Fruit fly (Drosophila melanogaster) whole organism, embryonic: ENCODE measurements around the gene mRpL13.

ENCODE experiments used
- CG10209 ChIP-seq: fragments of 200-800 bp; sonication (Bioruptor generic); optimal IDR thresholded peaks from 3 replicates; lab custom pipeline; 2017; ENCODE audit warnings: missing biosample characterization, mild to moderate bottlenecking, missing genetic modification characterization, missing genetic modification reagents
- CG10462 ChIP-seq: fragments of 200-800 bp; sonication (Bioruptor generic); optimal IDR thresholded peaks from 2 replicates; lab custom pipeline; 2016; ENCODE audit warnings: missing biosample characterization, missing genetic modification characterization
- CG11398 ChIP-seq: fragments of 200-800 bp; sonication (Bioruptor generic); optimal IDR thresholded peaks from 2 replicates; lab custom pipeline; 2016; ENCODE audit warnings: missing biosample characterization, missing genetic modification characterization
- CG12155 ChIP-seq: fragments of 200-800 bp; sonication (Bioruptor generic); optimal IDR thresholded peaks from 3 replicates; lab custom pipeline; 2016; ENCODE audit warnings: missing biosample characterization, missing genetic modification characterization
- CG12219 ChIP-seq: fragments of 200-800 bp; sonication (Bioruptor generic); optimal IDR thresholded peaks from 3 replicates; lab custom pipeline; 2018; ENCODE audit warnings: missing biosample characterization, mild to moderate bottlenecking, missing genetic modification characterization
- CG12659 ChIP-seq: fragments of 200-800 bp; sonication (Bioruptor generic); optimal IDR thresholded peaks from 3 replicates; lab custom pipeline; 2017; ENCODE audit warnings: mild to moderate bottlenecking, missing biosample characterization, missing genetic modification reagents, missing genetic modification characterization
- CG12744 ChIP-seq: fragments of 200-800 bp; sonication (Bioruptor generic); optimal IDR thresholded peaks from 2 replicates; lab custom pipeline; 2016; ENCODE audit warnings: missing biosample characterization, missing genetic modification characterization
- CG14667 ChIP-seq: fragments of 200-800 bp; sonication (Bioruptor generic); IDR thresholded peaks from 2 replicates; pipeline ENCODE4 v1.3.6; 2022; ENCODE audit warnings: missing biosample characterization, missing genetic modification characterization
- CG14860 ChIP-seq: fragments of 200-800 bp; sonication (Bioruptor generic); IDR thresholded peaks from 3 replicates; pipeline ENCODE4 v1.3.6; 2022; ENCODE audit warnings: missing biosample characterization, missing genetic modification characterization; ENCODE audit not compliant: partially characterized antibody
- CG15479 ChIP-seq: fragments of 200-800 bp; sonication (Bioruptor generic); optimal IDR thresholded peaks from 3 replicates; lab custom pipeline; 2019; ENCODE audit warnings: missing biosample characterization, mild to moderate bottlenecking, missing genetic modification characterization, moderate library complexity
- CG16863 ChIP-seq: fragments of 200-800 bp; sonication (Bioruptor generic); optimal IDR thresholded peaks from 3 replicates; lab custom pipeline; 2016; ENCODE audit warnings: missing biosample characterization, missing genetic modification characterization
- CG1832 ChIP-seq: fragments of 200-800 bp; sonication (Bioruptor generic); optimal IDR thresholded peaks from 2 replicates; lab custom pipeline; 2017; ENCODE audit warnings: missing biosample characterization, mild to moderate bottlenecking, missing genetic modification characterization, inconsistent platforms
- CG18599 ChIP-seq: fragments of 200-800 bp; sonication (Bioruptor generic); optimal IDR thresholded peaks from 3 replicates; lab custom pipeline; 2017; ENCODE audit warnings: missing biosample characterization, missing genetic modification characterization, mild to moderate bottlenecking, moderate library complexity, missing genetic modification reagents
- CG18764 ChIP-seq: fragments of 200-800 bp; sonication (Bioruptor generic); optimal IDR thresholded peaks from 3 replicates; lab custom pipeline; 2016; ENCODE audit warnings: missing biosample characterization, missing genetic modification characterization
- CG3407 ChIP-seq: fragments of 200-800 bp; sonication (Bioruptor generic); optimal IDR thresholded peaks from 2 replicates; lab custom pipeline; 2018; ENCODE audit warnings: missing biosample characterization, mild to moderate bottlenecking, missing genetic modification characterization
- CG5953 ChIP-seq: fragments of 200-800 bp; sonication (Bioruptor generic); IDR thresholded peaks from 2 replicates; pipeline ENCODE4 v1.3.6; 2022; ENCODE audit warnings: missing biosample characterization, missing genetic modification characterization
- CG6791 ChIP-seq: fragments of 200-800 bp; sonication (Bioruptor generic); IDR thresholded peaks from 3 replicates; pipeline ENCODE4 v1.3.6; 2022; ENCODE audit warnings: missing biosample characterization, missing genetic modification characterization; ENCODE audit not compliant: partially characterized antibody
- CG7357 ChIP-seq: fragments of 200-800 bp; sonication (Bioruptor generic); IDR thresholded peaks from 3 replicates; pipeline ENCODE4 v1.3.6; 2022; ENCODE audit warnings: missing biosample characterization, missing genetic modification characterization
- Camta ChIP-seq: fragments of 200-800 bp; sonication (Bioruptor generic); optimal IDR thresholded peaks from 2 replicates; lab custom pipeline; 2016; ENCODE audit warnings: missing biosample characterization, missing genetic modification characterization
- CkIIα-i1 ChIP-seq: fragments of 200-800 bp; sonication (Bioruptor generic); IDR thresholded peaks from 2 replicates; pipeline ENCODE4 v1.3.6; 2022; ENCODE audit warnings: missing biosample characterization, missing genetic modification characterization
- CrebB ChIP-seq: fragments of 200-800 bp; sonication (Bioruptor generic); optimal IDR thresholded peaks from 3 replicates; lab custom pipeline; 2018; ENCODE audit warnings: missing biosample characterization, mild to moderate bottlenecking, missing genetic modification characterization
- Dad ChIP-seq: fragments of 200-800 bp; sonication (Bioruptor generic); optimal IDR thresholded peaks from 3 replicates; lab custom pipeline; 2016; ENCODE audit warnings: missing biosample characterization, missing genetic modification characterization
- Dek ChIP-seq: fragments of 200-800 bp; sonication (Bioruptor generic); optimal IDR thresholded peaks from 3 replicates; lab custom pipeline; 2019; ENCODE audit warnings: missing biosample characterization, mild to moderate bottlenecking, missing genetic modification characterization, moderate library complexity
- Dp ChIP-seq: fragments of 200-800 bp; sonication (Bioruptor generic); optimal IDR thresholded peaks from 2 replicates; lab custom pipeline; 2018; ENCODE audit warnings: missing biosample characterization, mild to moderate bottlenecking, missing genetic modification characterization, moderate library complexity
- Elba2 ChIP-seq: fragments of 200-800 bp; sonication (Bioruptor generic); optimal IDR thresholded peaks from 3 replicates; lab custom pipeline; 2016; ENCODE audit warnings: missing biosample characterization, missing genetic modification characterization
- Fer3 ChIP-seq: fragments of 200-800 bp; sonication (Bioruptor generic); optimal IDR thresholded peaks from 2 replicates; lab custom pipeline; 2018; ENCODE audit warnings: missing biosample characterization, mild to moderate bottlenecking, missing genetic modification characterization, moderate library complexity
- H2.0 ChIP-seq: fragments of 200-800 bp; sonication (Bioruptor generic); IDR thresholded peaks from 2 replicates; pipeline ENCODE4 v1.3.6; 2022; ENCODE audit warnings: missing biosample characterization, missing genetic modification characterization
- Hmx ChIP-seq: fragments of 200-800 bp; sonication (Bioruptor generic); optimal IDR thresholded peaks from 2 replicates; lab custom pipeline; 2016; ENCODE audit warnings: missing biosample characterization, missing genetic modification characterization
- Poxn ChIP-seq: fragments of 200-800 bp; sonication (Bioruptor generic); IDR thresholded peaks from 2 replicates; pipeline ENCODE4 v1.3.6; 2022; ENCODE audit warnings: missing biosample characterization, missing genetic modification characterization
- Sox100B ChIP-seq: fragments of 200-800 bp; sonication (Bioruptor generic); optimal IDR thresholded peaks from 3 replicates; lab custom pipeline; 2018; ENCODE audit warnings: missing biosample characterization, mild to moderate bottlenecking, missing genetic modification characterization
- Xrp1 ChIP-seq: fragments of 200-800 bp; sonication (Bioruptor generic); IDR thresholded peaks from 2 replicates; pipeline ENCODE4 v1.3.6; 2022; ENCODE audit warnings: missing biosample characterization, missing genetic modification characterization
- ap ChIP-seq: fragments of 200-800 bp; sonication (Bioruptor generic); IDR thresholded peaks from 2 replicates; pipeline ENCODE4 v1.3.6; 2022; ENCODE audit warnings: missing biosample characterization, missing genetic modification characterization
- ash1 ChIP-seq: fragments of 200-800 bp; sonication (Bioruptor generic); optimal IDR thresholded peaks from 2 replicates; lab custom pipeline; 2018; ENCODE audit warnings: missing biosample characterization, mild to moderate bottlenecking, missing genetic modification characterization
- br ChIP-seq: fragments of >200 bp; optimal IDR thresholded peaks from 2 replicates; lab custom pipeline; 2017
- caup ChIP-seq: fragments of 200-800 bp; sonication (Bioruptor generic); optimal IDR thresholded peaks from 3 replicates; lab custom pipeline; 2017; ENCODE audit warnings: missing biosample characterization, mild to moderate bottlenecking, missing genetic modification characterization, moderate library complexity; ENCODE audit not compliant: severe bottlenecking
- crp ChIP-seq, 2 experiments: fragments of 200-800 bp; sonication (Bioruptor generic); optimal IDR thresholded peaks; 2 replicates in 1 of 2; 3 replicates in 1 of 2; lab custom pipeline; 2017; ENCODE audit warnings: missing biosample characterization in 2 of 2, missing genetic modification characterization in 2 of 2, mild to moderate bottlenecking in 1 of 2, moderate library complexity in 1 of 2
- dimm ChIP-seq: fragments of 200-800 bp; sonication (Bioruptor generic); IDR thresholded peaks from 2 replicates; pipeline ENCODE4 v1.3.6; 2022; ENCODE audit warnings: missing biosample characterization, missing genetic modification characterization
- disco-r ChIP-seq: fragments of 200-800 bp; sonication (Bioruptor generic); optimal IDR thresholded peaks from 2 replicates; lab custom pipeline; 2016; ENCODE audit warnings: missing biosample characterization, missing genetic modification characterization
- ewg ChIP-seq: fragments of 200-800 bp; sonication (Bioruptor generic); optimal IDR thresholded peaks from 3 replicates; lab custom pipeline; 2017; ENCODE audit warnings: mild to moderate bottlenecking, missing biosample characterization, missing genetic modification reagents, missing genetic modification characterization
- gcm ChIP-seq: fragments of 200-800 bp; sonication (Bioruptor generic); optimal IDR thresholded peaks from 2 replicates; lab custom pipeline; 2019; ENCODE audit warnings: missing biosample characterization, mild to moderate bottlenecking, missing genetic modification characterization, moderate library complexity
- gsb-n ChIP-seq: fragments of 200-800 bp; sonication (Bioruptor generic); optimal IDR thresholded peaks from 3 replicates; lab custom pipeline; 2018; ENCODE audit warnings: missing biosample characterization, mild to moderate bottlenecking, missing genetic modification characterization
- psq ChIP-seq: fragments of 200-800 bp; sonication (Bioruptor generic); optimal IDR thresholded peaks from 2 replicates; lab custom pipeline; 2017; ENCODE audit warnings: missing biosample characterization, missing genetic modification characterization
- pum ChIP-seq: fragments of 200-800 bp; sonication (Bioruptor generic); optimal IDR thresholded peaks from 2 replicates; lab custom pipeline; 2016; ENCODE audit warnings: missing biosample characterization, missing genetic modification characterization
- rib ChIP-seq: fragments of 200-800 bp; sonication (Bioruptor generic); IDR thresholded peaks from 2 replicates; pipeline ENCODE4 v1.3.6; 2022; ENCODE audit warnings: missing biosample characterization, missing genetic modification characterization
- row ChIP-seq: fragments of 200-800 bp; sonication (Bioruptor generic); IDR thresholded peaks from 3 replicates; pipeline ENCODE4 v1.3.6; 2022; ENCODE audit warnings: missing biosample characterization, missing genetic modification characterization
- sens-2 ChIP-seq: fragments of 200-800 bp; sonication (Bioruptor generic); IDR thresholded peaks from 2 replicates; pipeline ENCODE4 v1.3.6; 2022; ENCODE audit warnings: missing biosample characterization, missing genetic modification characterization
- sim ChIP-seq: fragments of 200-800 bp; sonication (Bioruptor generic); IDR thresholded peaks from 2 replicates; pipeline ENCODE4 v1.3.6; 2022; ENCODE audit warnings: missing biosample characterization, missing genetic modification characterization
- sima ChIP-seq: fragments of 200-800 bp; sonication (Bioruptor generic); optimal IDR thresholded peaks from 2 replicates; lab custom pipeline; 2016; ENCODE audit warnings: missing biosample characterization, missing genetic modification characterization
- sna ChIP-seq: fragments of 200-800 bp; sonication (Bioruptor generic); IDR thresholded peaks from 2 replicates; pipeline ENCODE4 v1.3.6; 2022; ENCODE audit warnings: missing biosample characterization, missing genetic modification characterization; ENCODE audit not compliant: partially characterized antibody
- sr ChIP-seq: fragments of 200-800 bp; sonication (Bioruptor generic); IDR thresholded peaks from 3 replicates; pipeline ENCODE4 v1.3.6; 2022; ENCODE audit warnings: missing biosample characterization, missing genetic modification characterization
- tgo ChIP-seq: fragments of 200-800 bp; sonication (Bioruptor generic); IDR thresholded peaks from 3 replicates; pipeline ENCODE4 v1.3.6; 2022; ENCODE audit warnings: missing biosample characterization, missing genetic modification characterization
- wek ChIP-seq: fragments of 200-800 bp; sonication (Bioruptor generic); optimal IDR thresholded peaks from 3 replicates; lab custom pipeline; 2018; ENCODE audit warnings: missing biosample characterization, mild to moderate bottlenecking, missing genetic modification characterization, moderate library complexity

The mRpL13 gene

DNA sequence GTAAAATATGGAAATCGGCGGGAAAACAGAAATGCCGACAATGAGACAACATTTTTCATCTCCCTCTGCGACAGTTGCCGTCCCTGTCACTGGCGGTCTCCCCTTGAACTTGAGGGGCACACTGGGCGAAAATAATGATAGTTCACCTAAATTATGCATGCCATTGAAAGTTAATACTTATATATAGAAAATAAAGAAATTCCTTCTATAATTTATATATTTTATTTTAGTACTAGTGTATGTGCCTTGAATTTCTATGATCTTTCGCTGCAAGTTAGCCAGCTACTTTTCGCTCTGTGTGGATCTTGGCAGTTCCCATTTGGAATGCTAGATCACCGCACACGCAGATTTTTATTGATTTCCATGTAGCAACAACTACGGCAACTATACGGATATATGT lies 47.6 kb upstream of the mRpL13 start (continued):
- TF ChIP-seq CG14667 (GFP tag; lab: Robert Waterston, UW), result peak; percentile 21; the same call in 1 of the 2 replicates
- no peak for TF ChIP-seq CG12219 (GFP tag; lab: Kevin White, UChicago)
- no peak for TF ChIP-seq gcm (GFP tag; lab: Kevin White, UChicago)
- TF ChIP-seq dimm, result no peak
- TF ChIP-seq CG5953 (GFP tag; lab: Robert Waterston, UW), result no peak
- TF ChIP-seq gsb-n, result no peak
- no peak for TF ChIP-seq ap (GFP tag; lab: Robert Waterston, UW)
- TF ChIP-seq sens-2, result no peak
- TF ChIP-seq Elba2 (GFP tag; lab: Kevin White, UChicago), result no peak
- TF ChIP-seq CG12155, result no peak
- no peak for TF ChIP-seq wek (GFP tag; lab: Kevin White, UChicago)
- TF ChIP-seq CG3407 (GFP tag; lab: Kevin White, UChicago), result no peak
- no peak for TF ChIP-seq CG1832 (GFP tag; lab: Kevin White, UChicago)
- TF ChIP-seq H2.0 (GFP tag; lab: Robert Waterston, UW), result no peak
- TF ChIP-seq row (GFP tag; lab: Robert Waterston, UW), result no peak
- TF ChIP-seq Dek (tag; lab: Kevin White, UChicago), result no peak
- no peak for TF ChIP-seq CG10209 (GFP tag; lab: Kevin White, UChicago)
- no peak for TF ChIP-seq CG14860 (GFP tag; lab: Robert Waterston, UW)
- TF ChIP-seq Poxn, result no peak
- TF ChIP-seq tgo (GFP tag; lab: Robert Waterston, UW), result peak; percentile 20; the same call in 1 of the 3 replicates
- no peak for TF ChIP-seq br (lab: Kevin White, UChicago)
- no peak for TF ChIP-seq CG7357
- TF ChIP-seq disco-r (GFP tag; lab: Kevin White, UChicago), result no peak
- no peak for TF ChIP-seq Dp (GFP tag; lab: Kevin White, UChicago)
- peak; percentile 21 for TF ChIP-seq CG18599 (GFP tag; lab: Kevin White, UChicago)
- TF ChIP-seq CG11398, result no peak
- TF ChIP-seq Hmx, result no peak
- no peak for TF ChIP-seq sima (GFP tag; lab: Kevin White, UChicago)
- peak; percentile 36 for TF ChIP-seq Sox100B (GFP tag; lab: Kevin White, UChicago)
- TF ChIP-seq Camta (GFP tag; lab: Kevin White, UChicago), result no peak
- peak; percentile 25 for TF ChIP-seq CG18764 (GFP tag; lab: Kevin White, UChicago)
- no peak for TF ChIP-seq CG12744
- TF ChIP-seq sim, result peak; percentile 59; the same call in 1 of the 2 replicates
- no peak for TF ChIP-seq CG6791 (GFP tag; lab: Robert Waterston, UW)
- TF ChIP-seq crp (GFP tag; optimal IDR thresholded peaks at IDR 0.05; lab: Kevin White, UChicago), result no peak
- TF ChIP-seq rib (GFP tag; lab: Robert Waterston, UW), result no peak
- no peak for TF ChIP-seq CG10462 (GFP tag; lab: Kevin White, UChicago)
- no peak for TF ChIP-seq CrebB
- no peak for TF ChIP-seq sr (GFP tag; lab: Robert Waterston, UW)
- no peak for TF ChIP-seq CG15479 (GFP tag; lab: Kevin White, UChicago)
- TF ChIP-seq ash1, result no peak
- no peak for TF ChIP-seq psq
- no peak for TF ChIP-seq pum (GFP tag; lab: Kevin White, UChicago)
- peak; percentile 18 for TF ChIP-seq Fer3 (tag; lab: Kevin White, UChicago)
- TF ChIP-seq sna, result no peak
- TF ChIP-seq Dad, result no peak
- TF ChIP-seq ewg (GFP tag; lab: Kevin White, UChicago), result no peak
- TF ChIP-seq caup (GFP tag; lab: Kevin White, UChicago), result no peak
- no peak for TF ChIP-seq CG12659 (GFP tag; lab: Kevin White, UChicago)
- TF ChIP-seq CG16863 (GFP tag; lab: Kevin White, UChicago), result no peak
- peak; percentile 75 for TF ChIP-seq Xrp1 (GFP tag; lab: Robert Waterston, UW)
- TF ChIP-seq CkIIα-i1 (GFP tag; lab: Robert Waterston, UW), result no peak
